Worm (Caenorhabditis elegans): ENCODE results near the gene H03A11.2.

DNA sequence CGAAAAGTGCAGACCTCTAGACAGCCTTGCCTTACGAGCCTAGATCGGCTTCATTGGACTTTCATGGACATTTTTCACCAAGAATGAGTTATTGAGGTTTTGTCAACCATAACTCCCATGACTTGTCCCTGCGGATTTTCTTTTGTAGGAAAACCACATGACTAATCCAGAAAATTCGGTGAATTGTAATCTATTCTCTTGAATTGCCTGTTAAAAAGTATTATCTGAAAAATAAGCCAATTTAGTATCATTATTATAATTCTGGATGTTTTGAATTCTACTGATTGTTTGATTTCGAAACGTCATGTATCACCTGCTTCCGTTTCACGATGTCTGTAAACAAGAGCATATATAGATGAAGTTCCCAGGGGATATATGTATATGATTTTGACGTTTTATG lies 41.9 kb downstream of the H03A11.2 start:
- TF ChIP-seq ces-1 (GFP tag; optimal IDR thresholded peaks at IDR 0.05) (no peak), nhr-237 (tag; optimal IDR thresholded peaks at IDR 0.05) (no peak), pag-3 (tag; optimal IDR thresholded peaks at IDR 0.05; ENCODE audit: borderline replicate concordance, insufficient read depth) (no peak), ama-1 (optimal IDR thresholded peaks at IDR 0.05) (no peak), egl-27 (tag; optimal IDR thresholded peaks at IDR 0.05) (no peak), skn-1 (tag; optimal IDR thresholded peaks at IDR 0.05) (no peak), ceh-82 (tag; optimal IDR thresholded peaks at IDR 0.05) (no peak), lin-39 (tag; optimal IDR thresholded peaks at IDR 0.05) (no peak), elt-3 (tag; optimal IDR thresholded peaks at IDR 0.05) (no peak), dpl-1 (GFP tag; optimal IDR thresholded peaks at IDR 0.05) (no peak), fos-1 (tag; optimal IDR thresholded peaks at IDR 0.05) (no peak), nhr-11 (tag; optimal IDR thresholded peaks at IDR 0.05) (no peak)

Data from whole organism, L1 larva.